Worm (Caenorhabditis elegans) whole organism, L3 larva: ENCODE results near the gene rep-1.

Experiments used
- lin-39 ChIP-seq: fragments of 150-350 bp; optimal IDR thresholded peaks from 2 replicates; lab custom pipeline; 2018; ENCODE audit warnings: missing biosample characterization, missing genetic modification reagents, missing genetic modification characterization
- unc-62 ChIP-seq: fragments of 150-350 bp; sonication (generic microtip); optimal IDR thresholded peaks from 4 replicates; lab custom pipeline; 2014; ENCODE audit warnings: missing biosample characterization, missing genetic modification reagents, missing genetic modification characterization

- no peak for TF ChIP-seq unc-62
- no peak for TF ChIP-seq lin-39 (tag; lab: Kevin White, UChicago)
Observed at ce11 chrIII:1598927-1599326, 28.8 kb downstream of the rep-1 start.
